Worm (Caenorhabditis elegans) whole organism, mixed stage, embryonic: ENCODE results near the gene srx-120.

Source experiments
- M03D4.4 ChIP-seq: sonication (generic microtip); optimal IDR thresholded peaks from 2 replicates; lab custom pipeline; 2017; ENCODE audit warnings: mild to moderate bottlenecking, missing genetic modification characterization, missing compliant biosample characterization
- blmp-1 ChIP-seq: fragments of 150-350 bp; optimal IDR thresholded peaks from 2 replicates; lab custom pipeline; 2014; ENCODE audit warnings: missing biosample characterization, missing genetic modification characterization
- ceh-39 ChIP-seq: fragments of 150-350 bp; optimal IDR thresholded peaks from 2 replicates; lab custom pipeline; 2014; ENCODE audit warnings: missing biosample characterization, missing genetic modification characterization
- ceh-43 ChIP-seq: fragments of 200-800 bp; sonication (Bioruptor generic); optimal IDR thresholded peaks from 2 replicates; lab custom pipeline; 2018; ENCODE audit warnings: mild to moderate bottlenecking, missing genetic modification characterization, moderate library complexity, missing compliant biosample characterization
- ceh-83 ChIP-seq: fragments of 200-800 bp; sonication (Bioruptor generic); optimal IDR thresholded peaks from 2 replicates; lab custom pipeline; 2018; ENCODE audit warnings: mild to moderate bottlenecking, missing genetic modification characterization, missing compliant biosample characterization
- cnd-1 ChIP-seq: fragments of 200-800 bp; sonication (Bioruptor generic); optimal IDR thresholded peaks from 2 replicates; lab custom pipeline; 2018; ENCODE audit warnings: mild to moderate bottlenecking, missing genetic modification characterization, missing compliant biosample characterization
- drap-1 ChIP-seq: fragments of 200-800 bp; sonication (Bioruptor generic); optimal IDR thresholded peaks from 3 replicates; lab custom pipeline; 2018; ENCODE audit warnings: mild to moderate bottlenecking, missing genetic modification characterization, missing compliant biosample characterization
- elt-1 ChIP-seq: sonication (generic microtip); optimal IDR thresholded peaks from 2 replicates; lab custom pipeline; 2017; ENCODE audit warnings: missing genetic modification characterization, mild to moderate bottlenecking, missing compliant biosample characterization, antibody characterized with exemption, moderate library complexity, borderline replicate concordance; ENCODE audit not compliant: insufficient read depth
- elt-3 ChIP-seq: fragments of 150-350 bp; optimal IDR thresholded peaks from 2 replicates; lab custom pipeline; 2014; ENCODE audit warnings: missing biosample characterization, missing genetic modification characterization
- flh-1 ChIP-seq: fragments of 200-800 bp; sonication (Bioruptor generic); optimal IDR thresholded peaks from 2 replicates; lab custom pipeline; 2018; ENCODE audit warnings: mild to moderate bottlenecking, missing genetic modification characterization, moderate library complexity, missing compliant biosample characterization
- ham-2 ChIP-seq: fragments of 200-800 bp; sonication (Bioruptor generic); optimal IDR thresholded peaks from 2 replicates; lab custom pipeline; 2018; ENCODE audit warnings: mild to moderate bottlenecking, missing genetic modification characterization, missing compliant biosample characterization
- hlh-1 ChIP-seq: fragments of 150-350 bp; optimal IDR thresholded peaks from 2 replicates; lab custom pipeline; 2014; ENCODE audit warnings: missing biosample characterization, missing genetic modification reagents, missing genetic modification characterization
- lin-13 ChIP-seq: fragments of 150-350 bp; optimal IDR thresholded peaks from 2 replicates; lab custom pipeline; 2014; ENCODE audit warnings: missing biosample characterization, missing genetic modification characterization
- lin-32 ChIP-seq: fragments of 200-800 bp; sonication (Bioruptor generic); optimal IDR thresholded peaks from 2 replicates; lab custom pipeline; 2018; ENCODE audit warnings: mild to moderate bottlenecking, missing genetic modification characterization, missing compliant biosample characterization
- lsy-2 ChIP-seq: fragments of 150-350 bp; optimal IDR thresholded peaks from 2 replicates; lab custom pipeline; 2014; ENCODE audit warnings: missing biosample characterization, missing genetic modification characterization
- mab-5 ChIP-seq: fragments of 150-350 bp; optimal IDR thresholded peaks from 2 replicates; lab custom pipeline; 2014; ENCODE audit warnings: missing biosample characterization, missing genetic modification characterization
- mep-1 ChIP-seq: fragments of 150-350 bp; optimal IDR thresholded peaks from 2 replicates; lab custom pipeline; 2017; ENCODE audit warnings: missing biosample characterization, missing genetic modification reagents, missing genetic modification characterization, inconsistent platforms
- mls-2 ChIP-seq: sonication (generic microtip); optimal IDR thresholded peaks from 2 replicates; lab custom pipeline; 2016; ENCODE audit warnings: mild to moderate bottlenecking, missing genetic modification characterization, moderate library complexity, missing compliant biosample characterization
- nhr-12 ChIP-seq: fragments of 150-350 bp; optimal IDR thresholded peaks from 2 replicates; lab custom pipeline; 2014; ENCODE audit warnings: missing biosample characterization, missing genetic modification characterization
- nhr-2 ChIP-seq: fragments of 150-350 bp; optimal IDR thresholded peaks from 2 replicates; lab custom pipeline; 2014; ENCODE audit warnings: missing biosample characterization, missing genetic modification characterization
- nhr-237 ChIP-seq: fragments of 150-350 bp; optimal IDR thresholded peaks from 2 replicates; lab custom pipeline; 2014; ENCODE audit warnings: missing biosample characterization, missing genetic modification characterization
- nhr-28 ChIP-seq: fragments of 150-350 bp; optimal IDR thresholded peaks from 2 replicates; lab custom pipeline; 2014; ENCODE audit warnings: missing biosample characterization, missing genetic modification characterization
- pha-4 ChIP-seq: fragments of 150-350 bp; optimal IDR thresholded peaks from 2 replicates; lab custom pipeline; 2018; ENCODE audit warnings: missing biosample characterization, missing genetic modification reagents, missing genetic modification characterization
- snpc-4 ChIP-seq: fragments of 150-350 bp; optimal IDR thresholded peaks from 2 replicates; lab custom pipeline; 2014; ENCODE audit warnings: missing biosample characterization, missing genetic modification characterization
- sptf-1 ChIP-seq: sonication (generic microtip); optimal IDR thresholded peaks from 2 replicates; lab custom pipeline; 2017; ENCODE audit warnings: mild to moderate bottlenecking, missing genetic modification characterization, moderate library complexity, missing compliant biosample characterization
- tbx-8 ChIP-seq: fragments of 200-800 bp; sonication (Bioruptor generic); optimal IDR thresholded peaks from 2 replicates; lab custom pipeline; 2018; ENCODE audit warnings: mild to moderate bottlenecking, missing genetic modification characterization, moderate library complexity, missing compliant biosample characterization
- unc-120 ChIP-seq: sonication (generic microtip); optimal IDR thresholded peaks from 2 replicates; lab custom pipeline; 2017; ENCODE audit warnings: missing genetic modification characterization, missing compliant biosample characterization; ENCODE audit not compliant: poor library complexity, severe bottlenecking
- unc-39 ChIP-seq: fragments of 150-350 bp; optimal IDR thresholded peaks from 2 replicates; lab custom pipeline; 2014; ENCODE audit warnings: missing biosample characterization, missing genetic modification characterization
- unc-62 ChIP-seq: fragments of 150-350 bp; optimal IDR thresholded peaks from 2 replicates; lab custom pipeline; 2014; ENCODE audit warnings: missing biosample characterization, missing genetic modification reagents, missing genetic modification characterization
- zip-8 ChIP-seq: fragments of 150-350 bp; optimal IDR thresholded peaks from 2 replicates; lab custom pipeline; 2014; ENCODE audit warnings: missing biosample characterization, missing genetic modification characterization
- ztf-11 ChIP-seq: fragments of 150-350 bp; optimal IDR thresholded peaks from 2 replicates; lab custom pipeline; 2014; ENCODE audit warnings: missing biosample characterization, missing genetic modification characterization

The srx-120 gene

DNA sequence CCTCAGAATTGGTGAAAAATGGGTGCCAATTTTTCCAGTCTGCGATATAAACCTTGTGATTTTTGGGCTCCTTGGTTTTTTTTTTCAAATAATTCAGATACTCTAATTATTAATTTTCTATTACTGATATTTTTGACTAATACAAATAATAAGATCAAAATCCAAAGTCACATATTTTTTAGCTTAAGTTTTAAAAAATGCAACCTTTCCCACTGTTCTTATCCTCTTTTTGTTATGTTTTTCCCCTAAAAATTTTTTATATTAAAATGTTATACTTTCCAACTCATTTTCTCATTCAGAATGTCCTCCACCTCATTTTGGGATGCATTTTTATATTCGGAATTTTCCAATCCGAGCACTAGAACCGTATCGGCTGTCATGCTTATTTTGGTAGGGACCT, at the start of gene srx-120:
Gene srx-120 (plus strand): TSS at position 301 of the 400 bp plus-strand sequence.
- no peak for TF ChIP-seq cnd-1 (tag; lab: Kevin White, UChicago)

- no peak for TF ChIP-seq sptf-1 (tag; lab: Kevin White, UChicago)
- no peak for TF ChIP-seq zip-8
- TF ChIP-seq ceh-83 (GFP tag; lab: Kevin White, UChicago), result no peak
- TF ChIP-seq lsy-2, result no peak
- no peak for TF ChIP-seq ztf-11 (tag; lab: Kevin White, UChicago)
- TF ChIP-seq flh-1 (GFP tag; lab: Kevin White, UChicago), result no peak
- no peak for TF ChIP-seq mls-2 (tag; lab: Kevin White, UChicago)
- no peak for TF ChIP-seq nhr-28 (tag; lab: Kevin White, UChicago)
- no peak for TF ChIP-seq tbx-8
These were observed 49.4 kb upstream of the srx-120 start for ce11 chrII:12481645-12482044.

DNA sequence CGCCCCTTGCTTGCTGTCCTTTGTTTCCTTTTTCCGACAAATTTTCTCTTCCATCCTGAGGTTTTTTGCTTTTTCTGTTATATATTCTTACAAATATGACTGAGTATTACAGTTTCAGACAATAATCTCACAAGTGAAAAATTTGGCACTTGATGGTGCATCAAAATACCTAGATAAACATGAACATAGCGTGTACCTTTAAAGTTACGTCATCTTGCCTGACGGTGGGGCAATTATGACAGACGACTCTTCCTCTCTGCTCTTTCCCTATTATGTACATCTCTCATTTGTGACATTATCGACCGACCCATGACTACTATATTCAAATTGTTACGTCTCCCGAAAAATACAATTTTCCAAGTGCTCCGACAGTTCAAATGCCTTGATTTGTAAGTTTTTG, 48.4 kb upstream of the srx-120 start, which contains the start of gene fbxb-102:
Gene fbxb-102 (plus strand): TSS at position 301 of the 400 bp plus-strand sequence.
- TF ChIP-seq zip-8 (peak; percentile 44), sptf-1 (tag; lab: Kevin White, UChicago) (no peak), ceh-83 (GFP tag; lab: Kevin White, UChicago) (no peak), ztf-11 (tag; lab: Kevin White, UChicago) (no peak), ceh-43 (GFP tag; lab: Kevin White, UChicago) (no peak)

ce11 chrII:12485060-12485459, 46.0 kb upstream of the srx-120 start, which contains the start of gene F15A4.10:
TSS of gene F15A4.10 (minus strand) at chrII:12485160.
- TF ChIP-seq mls-2 (tag; lab: Kevin White, UChicago), result no peak
- no peak for TF ChIP-seq ceh-83 (GFP tag; lab: Kevin White, UChicago)
- TF ChIP-seq snpc-4 (tag; lab: Kevin White, UChicago), result no peak
- no peak for TF ChIP-seq hlh-1 (tag; lab: Kevin White, UChicago)
- TF ChIP-seq zip-8, result no peak
- TF ChIP-seq lsy-2, result no peak
- no peak for TF ChIP-seq elt-1 (tag; lab: Kevin White, UChicago)
- no peak for TF ChIP-seq unc-120
- no peak for TF ChIP-seq ham-2 (GFP tag; lab: Kevin White, UChicago)
- no peak for TF ChIP-seq sptf-1 (tag; lab: Kevin White, UChicago)
- TF ChIP-seq blmp-1 (tag; lab: Kevin White, UChicago), result no peak
- TF ChIP-seq lin-13 (tag; lab: Kevin White, UChicago), result no peak
- TF ChIP-seq nhr-12 (tag; lab: Kevin White, UChicago), result no peak
- TF ChIP-seq mep-1 (tag; lab: Kevin White, UChicago), result no peak
- TF ChIP-seq ceh-39 (tag; lab: Kevin White, UChicago), result no peak
- TF ChIP-seq elt-3 (tag; lab: Kevin White, UChicago), result no peak
- no peak for TF ChIP-seq flh-1 (GFP tag; lab: Kevin White, UChicago)
- TF ChIP-seq, all 35 proteins: peak for 0

- no peak for TF ChIP-seq ztf-11 (tag; lab: Kevin White, UChicago)
- no peak for TF ChIP-seq elt-3 (tag; lab: Kevin White, UChicago)
- no peak for TF ChIP-seq unc-62
- TF ChIP-seq ceh-39 (tag; lab: Kevin White, UChicago), result no peak
- no peak for TF ChIP-seq M03D4.4
- TF ChIP-seq nhr-237 (tag; lab: Kevin White, UChicago), result no peak
- no peak for TF ChIP-seq mab-5 (tag; lab: Kevin White, UChicago)
- no peak for TF ChIP-seq unc-39
- TF ChIP-seq ceh-43 (GFP tag; lab: Kevin White, UChicago), result no peak
- TF ChIP-seq sptf-1 (tag; lab: Kevin White, UChicago), result no peak
- no peak for TF ChIP-seq pha-4
- no peak for TF ChIP-seq cnd-1 (tag; lab: Kevin White, UChicago)
- no peak for TF ChIP-seq lin-32
- no peak for TF ChIP-seq drap-1 (GFP tag; lab: Kevin White, UChicago)
- TF ChIP-seq ceh-83 (GFP tag; lab: Kevin White, UChicago), result no peak
- no peak for TF ChIP-seq nhr-2 (tag; lab: Kevin White, UChicago)
- no peak for TF ChIP-seq mls-2 (tag; lab: Kevin White, UChicago)
- TF ChIP-seq unc-120, result no peak
- TF ChIP-seq hlh-1 (tag; lab: Kevin White, UChicago), result no peak
- no peak for TF ChIP-seq zip-8
These were observed 42.2 kb upstream of the srx-120 start for ce11 chrII:12488810-12489209.
